Fruit fly (Drosophila melanogaster): ENCODE measurements around the gene Ten-a.

Ten-a gene

dm6 chrX:12222890-12223345, 179.4 kb downstream of the Ten-a start (continued):
- TF ChIP-seq aop (GFP tag; IDR thresholded peaks at IDR 0.05), result no peak
- TF ChIP-seq knrl (GFP tag; IDR thresholded peaks at IDR 0.05; ENCODE audit: partially characterized antibody), result no peak
- TF ChIP-seq ems (GFP tag; optimal IDR thresholded peaks at IDR 0.05), result peak; percentile 7
- peak; percentile 69 for TF ChIP-seq CG8924 (tag; optimal IDR thresholded peaks at IDR 0.05)
- no peak for TF ChIP-seq CG8944 (GFP tag; optimal IDR thresholded peaks at IDR 0.05)
- no peak for TF ChIP-seq Side (GFP tag; optimal IDR thresholded peaks at IDR 0.05)
- no peak for TF ChIP-seq CG34376 (GFP tag; optimal IDR thresholded peaks at IDR 0.05)
- peak; percentile 75 for TF ChIP-seq E2f1 (GFP tag; IDR thresholded peaks at IDR 0.05)
- TF ChIP-seq Doc2 (GFP tag; IDR thresholded peaks at IDR 0.05), result no peak
- no peak for TF ChIP-seq mirr (GFP tag; optimal IDR thresholded peaks at IDR 0.05)
- peak; percentile 64 for TF ChIP-seq salm (tag; optimal IDR thresholded peaks at IDR 0.05)
- TF ChIP-seq CG4360 (GFP tag; IDR thresholded peaks at IDR 0.05), result no peak
- no peak for TF ChIP-seq CG1647 (GFP tag; optimal IDR thresholded peaks at IDR 0.05)
- TF ChIP-seq CG18011 (GFP tag; optimal IDR thresholded peaks at IDR 0.05), result no peak
- TF ChIP-seq corto (GFP tag; optimal IDR thresholded peaks at IDR 0.05), result no peak
- no peak for TF ChIP-seq Mad (GFP tag; optimal IDR thresholded peaks at IDR 0.05)
- TF ChIP-seq CG12942 (GFP tag; optimal IDR thresholded peaks at IDR 0.05), result peak; percentile 54
- peak; percentile 38 for TF ChIP-seq CG6654 (GFP tag; optimal IDR thresholded peaks at IDR 0.05)
- TF ChIP-seq unpg (GFP tag; optimal IDR thresholded peaks at IDR 0.05), result peak; percentile 81
- TF ChIP-seq CG15073 (GFP tag; optimal IDR thresholded peaks at IDR 0.05), result no peak
- TF ChIP-seq Dp (GFP tag; optimal IDR thresholded peaks at IDR 0.05), result no peak
- TF ChIP-seq YL-1 (GFP tag; optimal IDR thresholded peaks at IDR 0.05), result no peak
- no peak for TF ChIP-seq cad (GFP tag; optimal IDR thresholded peaks at IDR 0.05)
- peak; percentile 62 for TF ChIP-seq CG8359 (GFP tag; optimal IDR thresholded peaks at IDR 0.05; ENCODE audit: borderline replicate concordance)
- no peak for TF ChIP-seq amos (GFP tag; IDR thresholded peaks at IDR 0.05; ENCODE audit: partially characterized antibody)
- peak; percentile 30 for TF ChIP-seq psq (GFP tag; optimal IDR thresholded peaks at IDR 0.05)
- TF ChIP-seq CG11560 (tag; IDR thresholded peaks at IDR 0.05), result no peak
- TF ChIP-seq CG30431 (GFP tag; optimal IDR thresholded peaks at IDR 0.05), result peak; percentile 41
- no peak for TF ChIP-seq disco-r (GFP tag; optimal IDR thresholded peaks at IDR 0.05)
- TF ChIP-seq ci (GFP tag; IDR thresholded peaks at IDR 0.05), result peak; percentile 83
- peak; percentile 61 for TF ChIP-seq HHEX (GFP tag; optimal IDR thresholded peaks at IDR 0.05)
- no peak for TF ChIP-seq Gsc (GFP tag; IDR thresholded peaks at IDR 0.05)
- TF ChIP-seq klu (GFP tag; IDR thresholded peaks at IDR 0.05), result no peak
- TF ChIP-seq sens-2 (GFP tag; IDR thresholded peaks at IDR 0.05), result 0 out of 2 replicates have a peak, but pooled peaks have one; percentile 36
- TF ChIP-seq CG4424 (GFP tag; optimal IDR thresholded peaks at IDR 0.05), result peak; percentile 72
- TF ChIP-seq ash1 (GFP tag; optimal IDR thresholded peaks at IDR 0.05), result no peak
- peak; percentile 86 for TF ChIP-seq nmo (GFP tag; optimal IDR thresholded peaks at IDR 0.05)
- TF ChIP-seq Rx (GFP tag; IDR thresholded peaks at IDR 0.05), result peak; percentile 54
- TF ChIP-seq CG10209 (GFP tag; optimal IDR thresholded peaks at IDR 0.05), result peak; percentile 71
- peak; percentile 88 for TF ChIP-seq gem (tag; optimal IDR thresholded peaks at IDR 0.05)
- no peak for TF ChIP-seq CG3726 (GFP tag; IDR thresholded peaks at IDR 0.05)
- peak; percentile 46; the same call in 1 of the 2 replicates for TF ChIP-seq CG14667 (GFP tag; IDR thresholded peaks at IDR 0.05)
- no peak for TF ChIP-seq CG13287 (GFP tag; IDR thresholded peaks at IDR 0.05; ENCODE audit: partially characterized antibody)
- peak; percentile 72; the same call in 2 of the 3 replicates for TF ChIP-seq CG11695 (GFP tag; IDR thresholded peaks at IDR 0.05)
- TF ChIP-seq CG3065 (GFP tag; optimal IDR thresholded peaks at IDR 0.05), result peak; percentile 0
- no peak for TF ChIP-seq Dref (GFP tag; IDR thresholded peaks at IDR 0.05)
- no peak for TF ChIP-seq CrebB (tag; optimal IDR thresholded peaks at IDR 0.05)
- TF ChIP-seq CG1602 (GFP tag; optimal IDR thresholded peaks at IDR 0.05), result peak; percentile 31
- peak; percentile 29 for TF ChIP-seq Jarid2 (GFP tag; optimal IDR thresholded peaks at IDR 0.05)
- TF ChIP-seq Hr3 (GFP tag; optimal IDR thresholded peaks at IDR 0.05), result peak; percentile 70
- no peak for TF ChIP-seq wdn (GFP tag; IDR thresholded peaks at IDR 0.05)
- no peak for TF ChIP-seq CG12219 (GFP tag; optimal IDR thresholded peaks at IDR 0.05)
